Fruit fly (Drosophila melanogaster) whole organism, larva: ENCODE data around the gene CG2111.
"Not testable (repeated sequence)": the region's sequence is repeated elsewhere in the genome, so short reads cannot be mapped to it uniquely, and the experiment has no call there.

Source experiments
- noc ChIP-seq: fragments of 200-800 bp; sonication (Bioruptor generic); optimal IDR thresholded peaks from 3 replicates; lab custom pipeline; 2019; ENCODE audit warnings: missing biosample characterization, mild to moderate bottlenecking, missing genetic modification characterization, moderate library complexity

Gene CG2111

dm6 chrX:10657380-10657779 lies at the start of gene CG2111:
CG2111 (plus strand) TSS chrX:10657680.
- no peak for TF ChIP-seq noc (tag; lab: Kevin White, UChicago)

DNA sequence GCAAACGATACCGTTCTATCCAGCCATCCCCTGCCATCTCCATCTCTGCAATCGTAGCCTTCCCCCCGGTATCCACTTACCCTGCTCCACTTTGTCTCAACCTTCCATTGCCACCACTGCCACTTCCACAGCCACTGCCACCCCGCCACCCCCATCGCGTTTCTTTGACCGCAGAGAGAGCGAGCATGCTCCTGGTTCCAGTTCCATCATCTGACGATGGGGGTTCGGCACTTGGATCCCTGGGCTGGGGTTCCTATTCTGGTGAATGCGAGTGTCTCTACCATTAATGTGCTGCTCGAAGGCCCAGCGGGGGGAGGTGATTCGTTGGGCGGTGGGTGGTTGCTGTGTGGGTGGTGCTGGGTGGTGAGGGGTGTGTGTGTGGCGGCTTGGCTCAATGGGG lies 43.9 kb upstream of the CG2111 start:
- TF ChIP-seq noc (tag; lab: Kevin White, UChicago) = no peak

- TF ChIP-seq noc (tag; lab: Kevin White, UChicago) = no peak
Measured at dm6 chrX:10615215-10615614, 42.3 kb upstream of the CG2111 start.

DNA sequence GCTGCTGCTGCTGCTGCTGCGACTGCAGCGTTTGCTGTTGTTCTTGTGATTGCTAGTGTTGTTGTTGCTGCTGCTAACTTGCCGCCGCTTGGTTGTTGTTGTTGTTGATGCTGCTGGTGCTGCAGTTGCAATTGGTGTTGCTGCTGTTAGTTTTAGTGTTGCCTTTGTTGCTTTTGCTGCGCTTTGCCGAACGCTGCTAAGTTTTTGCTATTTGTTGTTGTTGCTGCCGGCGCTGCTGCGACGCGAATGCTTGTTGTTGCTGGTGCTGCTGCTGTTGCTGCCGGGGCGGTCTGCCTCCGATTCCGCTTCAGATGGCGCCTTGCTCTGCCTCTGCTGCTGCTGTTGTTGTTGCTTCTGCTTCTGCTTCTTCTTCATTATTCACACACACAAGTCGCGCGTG lies 39.0 kb upstream of the CG2111 start:
- TF ChIP-seq noc (tag; lab: Kevin White, UChicago) = no peak

DNA sequence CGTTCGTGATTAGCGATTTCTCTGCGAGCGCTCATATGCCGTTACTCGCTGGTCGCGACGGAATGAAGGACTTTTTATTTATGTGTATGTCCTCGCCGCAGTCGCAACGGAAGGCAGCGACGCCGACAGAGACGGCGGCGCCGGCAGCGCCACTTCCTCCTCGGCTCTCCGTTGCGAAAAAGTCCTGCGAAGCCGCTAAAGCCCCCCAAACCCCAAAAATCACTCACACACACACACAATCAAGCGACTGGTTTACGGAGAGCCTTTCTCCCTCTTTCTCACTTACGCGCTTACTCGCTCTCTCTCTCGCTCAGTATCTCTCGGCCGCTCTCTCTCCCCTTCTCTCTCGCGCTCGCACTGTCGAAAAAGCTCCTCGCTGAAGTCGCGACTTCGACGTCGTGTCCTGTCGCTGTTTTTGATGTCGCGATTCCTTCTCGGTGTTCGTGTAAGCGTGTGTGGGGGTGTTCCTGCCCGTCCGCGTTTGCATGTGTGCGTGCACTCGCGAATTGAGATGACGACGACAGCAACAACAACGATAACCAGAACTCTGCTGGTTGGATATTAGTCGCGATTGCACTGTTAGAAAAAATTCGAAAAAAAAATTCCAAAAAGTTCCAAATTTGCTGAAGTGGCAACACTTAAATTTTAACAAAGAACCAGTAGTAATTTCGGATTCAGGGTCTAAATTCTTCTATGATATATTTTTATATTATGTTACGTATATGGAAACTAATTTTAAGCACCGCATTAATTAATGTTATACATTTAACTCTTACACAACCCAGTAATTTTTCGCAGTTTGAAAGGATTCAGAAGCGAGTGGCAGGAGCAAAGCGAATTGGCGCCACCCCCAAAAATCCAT lies 37.1 kb upstream of the CG2111 start, which contains the start of gene CG43347:
CG43347 (minus strand) TSS at position 47 of the 862 bp plus-strand sequence.
- TF ChIP-seq noc (tag; lab: Kevin White, UChicago) = no peak

- no peak for TF ChIP-seq noc (tag; lab: Kevin White, UChicago)
Measured at dm6 chrX:10621202-10621990, 36.1 kb upstream of the CG2111 start.

- TF ChIP-seq noc (tag; lab: Kevin White, UChicago) = not testable (repeated sequence)
Measured at dm6 chrX:10623125-10623524, 34.4 kb upstream of the CG2111 start, which contains the start of gene Rab9Db. Rab9Db (minus strand) TSS chrX:10623225.

DNA sequence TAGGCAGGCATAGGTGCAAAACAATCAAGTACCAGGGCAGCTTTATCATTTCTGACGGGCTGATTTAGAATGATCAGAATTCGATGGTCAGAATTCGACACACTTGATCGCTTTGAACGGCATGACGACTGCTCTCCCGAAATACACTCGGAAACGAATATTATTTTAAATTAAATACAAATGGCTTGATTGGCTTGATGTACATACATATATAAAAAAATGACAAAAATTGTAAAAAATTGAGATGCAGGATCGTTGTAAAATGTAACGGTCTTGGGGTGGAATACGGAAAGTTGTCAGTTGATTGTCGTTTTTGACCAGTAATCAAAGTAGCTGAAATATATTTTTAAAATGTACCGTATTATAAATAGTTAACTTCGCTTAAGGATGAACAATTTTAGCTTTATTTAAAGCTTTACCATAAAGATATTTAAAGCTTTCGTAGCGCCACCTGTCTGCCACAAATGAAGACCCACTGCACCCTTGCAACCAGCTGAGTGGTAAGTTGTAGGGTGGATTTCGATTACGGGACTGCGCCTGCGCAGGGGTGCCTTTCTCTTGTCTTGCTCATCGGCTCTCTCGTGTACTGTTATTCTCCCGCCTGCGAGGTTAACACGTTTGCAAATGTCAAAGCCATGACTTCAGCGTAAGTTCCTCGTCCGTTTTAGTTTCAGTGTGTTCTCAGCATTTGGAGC lies 30.3 kb upstream of the CG2111 start, which contains the start of the genes CG9806 and X11Lbeta:
CG9806 (minus strand) TSS at position 51 of the 695 bp plus-strand sequence.
X11Lbeta (plus strand) TSS at position 676 of the 695 bp plus-strand sequence.
- TF ChIP-seq noc (tag; lab: Kevin White, UChicago) = no peak

DNA sequence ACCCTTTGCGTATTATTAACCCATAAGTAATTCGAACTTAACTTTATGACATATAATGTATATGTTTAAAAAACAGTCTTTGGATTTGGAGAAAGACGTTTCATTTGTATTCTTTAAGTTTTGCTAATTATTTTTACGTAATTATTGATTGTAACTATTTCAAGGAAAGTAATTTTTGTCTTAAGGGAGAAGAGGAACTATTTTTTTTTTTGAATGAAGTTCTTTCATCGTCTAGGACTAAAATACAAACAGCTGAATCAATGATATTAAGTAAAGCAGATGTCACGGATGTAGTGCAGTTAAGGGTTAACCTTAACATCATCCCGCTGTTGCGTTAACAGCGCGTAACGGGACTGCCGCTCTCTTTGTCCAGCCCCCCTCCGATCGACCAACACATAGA lies 28.6 kb upstream of the CG2111 start:
- peak; percentile 15 for TF ChIP-seq noc (tag; lab: Kevin White, UChicago)

DNA sequence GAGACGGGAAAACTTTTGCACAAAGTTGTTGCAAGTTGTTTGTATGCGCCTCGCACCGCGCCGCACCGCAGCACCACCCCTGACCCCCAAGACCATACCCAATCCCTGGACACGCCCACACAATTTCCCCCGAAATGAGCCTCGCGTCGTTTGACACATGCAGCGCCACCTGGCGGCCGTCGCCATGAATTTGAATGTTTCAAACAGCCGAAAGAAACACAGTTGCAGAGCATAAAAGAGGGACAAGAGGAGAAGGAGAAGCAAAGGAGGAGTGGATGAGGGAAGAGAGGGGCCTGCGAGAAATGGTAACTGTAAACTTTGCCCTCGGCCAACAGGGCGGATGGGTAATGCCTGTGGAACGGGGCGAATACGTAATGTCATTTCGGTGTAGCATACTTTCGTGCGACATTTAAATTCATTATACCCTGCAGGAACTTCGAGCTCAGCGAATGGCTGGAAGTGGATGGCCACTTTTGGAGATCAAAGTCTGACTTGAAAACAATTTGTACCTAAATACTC lies 15.2 kb upstream of the CG2111 start:
- TF ChIP-seq noc (tag; lab: Kevin White, UChicago) = no peak

- TF ChIP-seq noc (tag; lab: Kevin White, UChicago) = no peak
Measured at dm6 chrX:10656216-10656615, 1.3 kb upstream of the CG2111 start.

DNA sequence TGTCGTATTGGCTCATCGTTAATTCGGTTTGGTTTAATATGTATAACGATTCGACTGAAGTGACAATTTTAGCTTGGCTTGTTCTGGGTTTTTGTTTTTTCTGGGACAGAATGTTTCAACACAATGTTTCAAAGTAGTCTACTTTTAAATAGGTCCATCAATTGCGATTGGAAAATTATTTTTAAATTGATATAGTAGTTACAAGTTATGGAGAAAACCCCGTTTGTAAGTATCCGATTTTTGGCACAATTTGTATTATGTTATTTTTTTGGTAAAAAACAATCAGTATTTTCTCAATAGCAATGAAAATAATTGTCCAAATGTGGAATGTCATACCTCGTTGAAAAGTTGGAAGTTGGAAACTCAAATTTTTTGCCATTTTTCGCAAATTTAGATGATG lies 4.3 kb downstream of the CG2111 start, which contains the start of gene Rab9E:
Rab9E (minus strand) TSS at position 101 of the 400 bp plus-strand sequence.
- TF ChIP-seq noc (tag; lab: Kevin White, UChicago) = not testable (repeated sequence)

DNA sequence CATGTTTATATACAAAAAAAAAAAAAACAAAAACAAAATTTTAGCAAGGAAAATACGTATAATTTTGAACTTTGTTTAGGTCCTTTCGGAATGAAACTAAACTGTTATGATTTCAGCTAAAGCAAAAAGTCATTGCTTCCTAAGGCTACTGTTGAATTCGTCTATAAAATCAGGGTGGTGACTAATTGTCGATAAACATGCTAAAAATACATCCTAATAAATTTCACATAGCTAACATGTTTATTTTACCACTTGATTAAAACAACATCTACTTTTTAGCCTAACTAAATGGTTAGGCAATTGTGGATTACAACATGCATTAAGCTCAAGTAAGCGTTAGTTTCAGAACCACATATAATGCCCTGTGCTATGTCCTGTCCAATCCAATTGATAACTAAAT lies 15.9 kb downstream of the CG2111 start, which contains the start of gene CG12637:
CG12637 (minus strand) TSS at position 101 of the 400 bp plus-strand sequence.
- TF ChIP-seq noc (tag; lab: Kevin White, UChicago) = no peak

DNA sequence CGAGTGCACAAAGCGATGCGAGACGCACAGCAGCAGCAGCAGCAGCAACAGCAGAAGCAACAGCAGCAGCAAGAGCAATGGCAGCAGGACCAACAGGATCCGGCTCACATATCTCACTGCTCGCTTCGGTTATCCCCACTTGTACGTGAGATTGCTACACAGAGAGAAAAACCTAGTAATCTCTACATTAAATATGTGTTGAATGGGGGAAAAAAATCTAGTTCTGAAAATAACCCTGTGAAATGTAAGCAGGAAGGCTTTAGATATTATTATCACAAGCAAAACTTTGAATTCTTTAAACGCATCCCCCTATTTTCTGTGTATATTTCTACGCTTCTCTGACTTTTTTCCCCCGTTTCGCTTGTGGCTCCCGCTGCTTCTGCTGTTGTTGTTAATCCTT lies 40.3 kb downstream of the CG2111 start:
- no peak for TF ChIP-seq noc (tag; lab: Kevin White, UChicago)
